Fruit fly (Drosophila melanogaster): ENCODE data around the gene SNF4Agamma.

Gene SNF4Agamma

DNA sequence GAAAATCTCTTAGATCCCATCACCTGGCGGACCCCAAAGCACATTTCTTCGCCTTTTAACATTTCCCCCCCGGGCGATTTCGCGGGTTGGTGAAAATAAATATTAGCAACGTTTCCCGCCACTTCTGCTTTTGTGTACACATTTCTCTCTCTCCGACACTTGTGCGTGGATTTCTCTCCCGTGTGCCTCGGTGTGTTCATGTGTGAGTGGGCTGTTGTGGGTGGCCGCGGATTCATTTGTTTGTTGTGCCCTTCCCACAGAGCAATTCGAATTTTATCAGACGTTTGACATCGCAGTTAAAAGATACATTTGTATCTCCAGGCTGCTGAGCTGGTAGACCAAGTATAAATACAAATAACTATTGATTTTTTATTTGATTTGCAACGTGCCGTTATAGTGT, 83.7 kb downstream of the SNF4Agamma start:
- TF ChIP-seq Hr39 (GFP tag; optimal IDR thresholded peaks at IDR 0.05) (peak; percentile 49), cyc (GFP tag; optimal IDR thresholded peaks at IDR 0.05) (peak; percentile 10), CG8119 (GFP tag; IDR thresholded peaks at IDR 0.05) (peak; percentile 65; the same call in 1 of the 3 replicates), CG9139 (GFP tag; optimal IDR thresholded peaks at IDR 0.05) (peak; percentile 14), Sox102F (GFP tag; optimal IDR thresholded peaks at IDR 0.05) (no peak), salr (GFP tag; optimal IDR thresholded peaks at IDR 0.05) (no peak), CG6163 (GFP tag; IDR thresholded peaks at IDR 0.05) (peak; percentile 59; the same call in 1 of the 3 replicates), esn (GFP tag; optimal IDR thresholded peaks at IDR 0.05) (peak; percentile 67), eg (GFP tag; IDR thresholded peaks at IDR 0.05) (peak; percentile 76), CG3919 (GFP tag; optimal IDR thresholded peaks at IDR 0.05) (peak; percentile 56), Eip78C (GFP tag) (no peak), topi (GFP tag; optimal IDR thresholded peaks at IDR 0.05) (peak; percentile 62), CG34406 (GFP tag; optimal IDR thresholded peaks at IDR 0.05) (peak; percentile 50), Sox14 (GFP tag; optimal IDR thresholded peaks at IDR 0.05) (peak; percentile 69), CG11902 (GFP tag; optimal IDR thresholded peaks at IDR 0.05) (peak; percentile 27), CG31627 (GFP tag; optimal IDR thresholded peaks at IDR 0.05) (peak; percentile 36), CG6792 (GFP tag; optimal IDR thresholded peaks at IDR 0.05) (peak; percentile 47), lz (GFP tag; optimal IDR thresholded peaks at IDR 0.05) (peak; percentile 59), dac (GFP tag; optimal IDR thresholded peaks at IDR 0.05) (no peak), CG11762 (GFP tag; optimal IDR thresholded peaks at IDR 0.05; ENCODE audit: insufficient read depth) (no peak), Ets21C (GFP tag; optimal IDR thresholded peaks at IDR 0.05) (peak; percentile 15), dsx (GFP tag; optimal IDR thresholded peaks at IDR 0.05; ENCODE audit: poor library complexity, severe bottlenecking) (no peak), Lpt (GFP tag; optimal IDR thresholded peaks at IDR 0.05) (peak; percentile 43), svp (GFP tag) (no peak), CG11294 (GFP tag; IDR thresholded peaks at IDR 0.05) (no peak), CG8632 (GFP tag; optimal IDR thresholded peaks at IDR 0.05) (peak; percentile 44), net (GFP tag; optimal IDR thresholded peaks at IDR 0.05) (peak; percentile 46), ss (GFP tag; optimal IDR thresholded peaks at IDR 0.05) (no peak), CG15336 (GFP tag; IDR thresholded peaks at IDR 0.05) (peak; percentile 60), acj6 (GFP tag; optimal IDR thresholded peaks at IDR 0.05) (peak; percentile 56), CG7368 (GFP tag; optimal IDR thresholded peaks at IDR 0.05) (no peak), fkh (GFP tag; optimal IDR thresholded peaks at IDR 0.05) (peak; percentile 89), spab (GFP tag; optimal IDR thresholded peaks at IDR 0.05) (no peak)

- TF ChIP-seq Lpt (GFP tag; optimal IDR thresholded peaks at IDR 0.05) (no peak), CG11902 (GFP tag; optimal IDR thresholded peaks at IDR 0.05) (no peak), CG6808 (GFP tag; optimal IDR thresholded peaks at IDR 0.05) (no peak), Eip78C (GFP tag) (peak; percentile 59), Met (GFP tag; optimal IDR thresholded peaks at IDR 0.05) (no peak), CG8119 (GFP tag; IDR thresholded peaks at IDR 0.05) (no peak), fd59A (GFP tag; optimal IDR thresholded peaks at IDR 0.05) (no peak)
Measured at dm6 chr3R:21237099-21237498, 96.6 kb downstream of the SNF4Agamma start, which contains the start of gene e. e (minus strand) TSS chr3R:21237177.

DNA sequence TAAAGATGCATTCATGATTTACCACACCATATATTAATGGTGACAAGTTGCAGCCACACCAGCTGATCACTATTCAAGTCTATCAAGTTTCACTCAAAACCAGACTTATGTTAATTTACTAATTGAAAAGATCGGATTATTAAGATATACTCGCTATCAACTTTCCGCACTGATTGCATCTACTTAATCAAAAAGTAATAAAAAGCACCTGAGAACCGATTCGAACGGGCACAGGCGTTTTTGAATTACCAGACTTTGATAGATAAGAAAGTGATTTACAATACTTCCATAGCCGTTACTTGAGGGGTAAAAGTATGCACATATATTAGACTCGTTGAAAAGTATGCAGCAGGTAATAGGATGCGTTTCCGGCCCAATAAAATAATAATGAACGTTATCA, 100.8 kb downstream of the SNF4Agamma start:
- no peak for TF ChIP-seq dac (GFP tag; optimal IDR thresholded peaks at IDR 0.05)
- TF ChIP-seq svp (GFP tag): no peak
- no peak for TF ChIP-seq topi (GFP tag; optimal IDR thresholded peaks at IDR 0.05)
- TF ChIP-seq CG6854 (GFP tag; optimal IDR thresholded peaks at IDR 0.05): no peak
- TF ChIP-seq Eip93F (GFP tag; optimal IDR thresholded peaks at IDR 0.05): no peak
- TF ChIP-seq CG10669 (GFP tag; optimal IDR thresholded peaks at IDR 0.05): no peak
- no peak for TF ChIP-seq Hr39 (GFP tag; optimal IDR thresholded peaks at IDR 0.05)
- no peak for TF ChIP-seq CG8632 (GFP tag; optimal IDR thresholded peaks at IDR 0.05)
- TF ChIP-seq Sox15 (GFP tag; optimal IDR thresholded peaks at IDR 0.05): no peak
- no peak for TF ChIP-seq CG1621 (tag; optimal IDR thresholded peaks at IDR 0.05)
- no peak for TF ChIP-seq CG11902 (GFP tag; optimal IDR thresholded peaks at IDR 0.05)
